Worm (Caenorhabditis elegans) whole organism, L3 larva: ENCODE data around the gene srsx-16.

ENCODE experiments used
- aly-2 ChIP-seq: fragments of 150-350 bp; optimal IDR thresholded peaks from 2 replicates; lab custom pipeline; 2014; ENCODE audit warnings: missing biosample characterization, missing genetic modification characterization
- ceh-9 ChIP-seq: sonication (generic microtip); optimal IDR thresholded peaks from 2 replicates; lab custom pipeline; 2018; ENCODE audit warnings: missing biosample characterization, missing genetic modification characterization
- elt-1 ChIP-seq: fragments of 150-350 bp; optimal IDR thresholded peaks from 2 replicates; lab custom pipeline; 2014; ENCODE audit warnings: missing biosample characterization, missing genetic modification characterization
- lin-15B ChIP-seq: fragments of 150-350 bp; optimal IDR thresholded peaks from 2 replicates; lab custom pipeline; 2014; ENCODE audit warnings: missing biosample characterization, missing genetic modification characterization
- lin-39 ChIP-seq: fragments of 150-350 bp; optimal IDR thresholded peaks from 2 replicates; lab custom pipeline; 2018; ENCODE audit warnings: missing biosample characterization, missing genetic modification reagents, missing genetic modification characterization
- snpc-4 ChIP-seq: fragments of 150-350 bp; optimal IDR thresholded peaks from 2 replicates; lab custom pipeline; 2014; ENCODE audit warnings: missing biosample characterization, missing genetic modification characterization
- unc-39 ChIP-seq: sonication (generic microtip); optimal IDR thresholded peaks from 4 replicates; lab custom pipeline; 2017; ENCODE audit warnings: missing biosample characterization, missing genetic modification characterization

- no peak for TF ChIP-seq lin-39 (tag; lab: Kevin White, UChicago)
- TF ChIP-seq elt-1 (tag; lab: Kevin White, UChicago), result no peak
- TF ChIP-seq aly-2 (tag; lab: Kevin White, UChicago), result no peak
- no peak for TF ChIP-seq lin-15B
- no peak for TF ChIP-seq ceh-9 (tag; lab: Kevin White, UChicago)
- no peak for TF ChIP-seq unc-39 (tag; lab: Kevin White, UChicago)
- no peak for TF ChIP-seq snpc-4
Measured at ce11 chrIV:5580588-5581308, 38.8 kb downstream of the srsx-16 start.
